Worm (Caenorhabditis elegans): Measurements from ENCODE around the gene ZK896.5.

ZK896.5 gene

ce11 chrIV:12879557-12879956 lies at the start of gene ZK896.5:
ZK896.5 (minus strand) TSS chrIV:12879645.
- TF ChIP-seq nhr-23 (tag; optimal IDR thresholded peaks at IDR 0.05) (no peak), ceh-28 (tag; optimal IDR thresholded peaks at IDR 0.05) (no peak), pqm-1 (tag; optimal IDR thresholded peaks at IDR 0.05) (peak; percentile 95), zag-1 (tag; optimal IDR thresholded peaks at IDR 0.05) (no peak), elt-1 (tag; optimal IDR thresholded peaks at IDR 0.05) (no peak), egl-5 (tag; optimal IDR thresholded peaks at IDR 0.05) (no peak), elt-2 (tag; optimal IDR thresholded peaks at IDR 0.05) (peak; percentile 85), R02D3.7 (tag; optimal IDR thresholded peaks at IDR 0.05) (no peak), lsy-12 (tag; optimal IDR thresholded peaks at IDR 0.05) (no peak), unc-39 (tag; optimal IDR thresholded peaks at IDR 0.05) (no peak), pha-4 (tag; optimal IDR thresholded peaks at IDR 0.05) (peak; percentile 79), lin-39 (tag; optimal IDR thresholded peaks at IDR 0.05) (no peak), sea-2 (GFP tag; optimal IDR thresholded peaks at IDR 0.05) (no peak), hmg-11 (tag; optimal IDR thresholded peaks at IDR 0.05) (no peak), ceh-16 (tag; optimal IDR thresholded peaks at IDR 0.05) (no peak), nhr-67 (tag; optimal IDR thresholded peaks at IDR 0.05) (no peak), elt-3 (tag; optimal IDR thresholded peaks at IDR 0.05) (no peak), tbx-2 (tag; optimal IDR thresholded peaks at IDR 0.05) (no peak), nhr-25 (tag; optimal IDR thresholded peaks at IDR 0.05) (no peak), fos-1 (tag; optimal IDR thresholded peaks at IDR 0.05) (no peak), nhr-11 (tag; optimal IDR thresholded peaks at IDR 0.05) (no peak), fkh-2 (tag; optimal IDR thresholded peaks at IDR 0.05) (no peak)

- no peak for TF ChIP-seq sea-2 (GFP tag; optimal IDR thresholded peaks at IDR 0.05)
- no peak for TF ChIP-seq egl-5 (tag; optimal IDR thresholded peaks at IDR 0.05)
- TF ChIP-seq nhr-12 (tag; optimal IDR thresholded peaks at IDR 0.05) = no peak
- no peak for TF ChIP-seq nhr-237 (tag; optimal IDR thresholded peaks at IDR 0.05)
- TF ChIP-seq tbx-2 (tag; optimal IDR thresholded peaks at IDR 0.05) = no peak
- no peak for TF ChIP-seq ztf-4 (tag; optimal IDR thresholded peaks at IDR 0.05)
- TF ChIP-seq lin-39 (tag; optimal IDR thresholded peaks at IDR 0.05) = no peak
- TF ChIP-seq nhr-23 (tag; optimal IDR thresholded peaks at IDR 0.05) = no peak
- no peak for TF ChIP-seq pqm-1 (tag; optimal IDR thresholded peaks at IDR 0.05)
- TF ChIP-seq unc-39 (tag; optimal IDR thresholded peaks at IDR 0.05) = no peak
- TF ChIP-seq skn-1 (tag; optimal IDR thresholded peaks at IDR 0.05) = no peak
- no peak for TF ChIP-seq ceh-82 (tag; optimal IDR thresholded peaks at IDR 0.05)
- TF ChIP-seq nhr-67 (tag; optimal IDR thresholded peaks at IDR 0.05) = no peak
- TF ChIP-seq R02D3.7 (tag; optimal IDR thresholded peaks at IDR 0.05) = no peak
- TF ChIP-seq egl-27 (tag; optimal IDR thresholded peaks at IDR 0.05) = no peak
- TF ChIP-seq nhr-77 (tag; optimal IDR thresholded peaks at IDR 0.05) = no peak
- TF ChIP-seq mml-1 (tag; optimal IDR thresholded peaks at IDR 0.05) = no peak
- TF ChIP-seq unc-62 (GFP tag; optimal IDR thresholded peaks at IDR 0.05) = no peak
- TF ChIP-seq elt-2 (tag; optimal IDR thresholded peaks at IDR 0.05) = no peak
- TF ChIP-seq nhr-25 (tag; optimal IDR thresholded peaks at IDR 0.05) = no peak
Measured at ce11 chrIV:12926639-12927038, 47.2 kb upstream of the ZK896.5 start, which contains the start of gene srlf-5. srlf-5 (minus strand) TSS chrIV:12926739.

ce11 chrIV:12924332-12924731 lies 44.9 kb upstream of the ZK896.5 start, which contains the start of gene srlf-4:
srlf-4 (minus strand) TSS chrIV:12924432.
- TF ChIP-seq elt-1 (tag; optimal IDR thresholded peaks at IDR 0.05) (no peak), nhr-77 (tag; optimal IDR thresholded peaks at IDR 0.05) (no peak), nfya-1 (tag; optimal IDR thresholded peaks at IDR 0.05; ENCODE audit: insufficient read depth) (no peak), hmg-11 (tag; optimal IDR thresholded peaks at IDR 0.05) (no peak), ama-1 (optimal IDR thresholded peaks at IDR 0.05) (no peak), nhr-28 (tag; optimal IDR thresholded peaks at IDR 0.05) (no peak), nhr-11 (tag; optimal IDR thresholded peaks at IDR 0.05) (no peak), nhr-43 (tag; optimal IDR thresholded peaks at IDR 0.05; ENCODE audit: poor library complexity, severe bottlenecking) (no peak), pqm-1 (tag; optimal IDR thresholded peaks at IDR 0.05) (no peak), fkh-2 (tag; optimal IDR thresholded peaks at IDR 0.05) (no peak), egl-5 (tag; optimal IDR thresholded peaks at IDR 0.05) (no peak), nhr-25 (tag; optimal IDR thresholded peaks at IDR 0.05) (no peak), fos-1 (tag; optimal IDR thresholded peaks at IDR 0.05) (no peak), ZK546.5 (tag; optimal IDR thresholded peaks at IDR 0.05) (no peak), lsy-12 (tag; optimal IDR thresholded peaks at IDR 0.05) (no peak), lin-15B (tag; optimal IDR thresholded peaks at IDR 0.05) (no peak)

- peak; percentile 85 for TF ChIP-seq elt-2 (tag; optimal IDR thresholded peaks at IDR 0.05)
- TF ChIP-seq nhr-76 (tag; optimal IDR thresholded peaks at IDR 0.05) = no peak
- no peak for TF ChIP-seq eor-1 (tag; optimal IDR thresholded peaks at IDR 0.05)
- TF ChIP-seq pqm-1 (tag; optimal IDR thresholded peaks at IDR 0.05) = peak; percentile 69
Measured at ce11 chrIV:12921027-12921426, 41.6 kb upstream of the ZK896.5 start, which contains the start of gene C32H11.4. C32H11.4 (plus strand) TSS chrIV:12921264.

Data from whole organism, L3 larva.